Worm (Caenorhabditis elegans): Measurements from ENCODE around the gene parg-2.

DNA sequence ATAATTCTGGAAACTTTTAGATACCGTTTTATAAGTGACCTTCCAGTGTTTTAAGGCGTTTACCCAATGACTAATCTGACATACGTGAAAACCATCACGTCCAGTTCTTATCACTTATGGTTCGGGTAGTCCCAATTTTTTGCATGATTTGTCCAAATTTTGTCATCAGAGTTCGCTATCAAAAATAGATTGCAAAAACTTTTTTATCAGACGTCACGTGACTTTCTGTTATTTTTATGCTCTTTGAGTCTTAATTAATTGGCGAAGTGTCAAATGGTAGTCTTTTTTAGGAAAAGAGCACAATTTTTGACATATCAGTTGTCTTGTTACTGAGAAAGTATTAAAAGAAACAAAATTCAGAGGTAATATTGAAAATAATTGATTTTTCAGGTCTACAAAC lies 14.7 kb upstream of the parg-2 start:
- TF ChIP-seq ama-1 (optimal IDR thresholded peaks at IDR 0.05) (no peak), zag-1 (tag; optimal IDR thresholded peaks at IDR 0.05) (no peak), lin-39 (tag; optimal IDR thresholded peaks at IDR 0.05) (no peak), ztf-11 (tag; optimal IDR thresholded peaks at IDR 0.05) (no peak), aly-2 (tag; optimal IDR thresholded peaks at IDR 0.05) (no peak), mdl-1 (tag; optimal IDR thresholded peaks at IDR 0.05) (no peak), nhr-25 (tag; optimal IDR thresholded peaks at IDR 0.05) (no peak), sea-2 (GFP tag; optimal IDR thresholded peaks at IDR 0.05) (no peak)
